Worm (Caenorhabditis elegans): Measurements from ENCODE around the gene metl-18.
"Not testable (repeated sequence)": the region's sequence is repeated elsewhere in the genome, so short reads cannot be mapped to it uniquely, and the experiment has no call there.

Gene metl-18

ce11 chrIII:3429761-3430160 lies 4.2 kb downstream of the metl-18 start:
- TF ChIP-seq rpc-1 (optimal IDR thresholded peaks at IDR 0.05) (no peak), rpc-1 (tag; optimal IDR thresholded peaks at IDR 0.05) (no peak), lir-1 (GFP tag; conservative IDR thresholded peaks at IDR 0.05) (no peak), sea-2 (GFP tag; IDR thresholded peaks at IDR 0.05) (no peak), F57C9.4 (tag; optimal IDR thresholded peaks at IDR 0.05) (no peak), T07F8.4 (tag; optimal IDR thresholded peaks at IDR 0.05) (no peak), nfya-2 (GFP tag; IDR thresholded peaks at IDR 0.05) (no peak), sdz-38 (tag; optimal IDR thresholded peaks at IDR 0.05) (no peak), attf-5 (GFP tag; optimal IDR thresholded peaks at IDR 0.05) (no peak), lin-40 (tag; optimal IDR thresholded peaks at IDR 0.05) (no peak)

ce11 chrIII:3430667-3431066 lies 5.1 kb downstream of the metl-18 start:
- TF ChIP-seq repo-1 (tag; optimal IDR thresholded peaks at IDR 0.05), result no peak
- TF ChIP-seq dpl-1 (GFP tag; optimal IDR thresholded peaks at IDR 0.05), result no peak
- no peak for TF ChIP-seq Y67H2A.10 (GFP tag; conservative IDR thresholded peaks at IDR 0.05)
- no peak for TF ChIP-seq bed-1 (GFP tag; IDR thresholded peaks at IDR 0.05)
- no peak for TF ChIP-seq T07F8.4 (tag; optimal IDR thresholded peaks at IDR 0.05)
- no peak for TF ChIP-seq lin-40 (tag; optimal IDR thresholded peaks at IDR 0.05)
- TF ChIP-seq attf-6 (GFP tag; IDR thresholded peaks at IDR 0.05), result no peak
- no peak for TF ChIP-seq ceh-58 (GFP tag; IDR thresholded peaks at IDR 0.05)
- TF ChIP-seq somi-1 (GFP tag; optimal IDR thresholded peaks at IDR 0.05), result no peak
- no peak for TF ChIP-seq hsf-1 (GFP tag; IDR thresholded peaks at IDR 0.05)
- TF ChIP-seq K11D2.4 (GFP tag; IDR thresholded peaks at IDR 0.05), result no peak

- TF ChIP-seq F52B5.7 (tag; optimal IDR thresholded peaks at IDR 0.05), result no peak
- TF ChIP-seq zim-3 (tag; optimal IDR thresholded peaks at IDR 0.05), result no peak
- no peak for TF ChIP-seq ztf-22 (GFP tag; optimal IDR thresholded peaks at IDR 0.05)
- TF ChIP-seq snpc-1.1 (tag; optimal IDR thresholded peaks at IDR 0.05; ENCODE audit: insufficient read depth), result no peak
- no peak for TF ChIP-seq Y56A3A.18 (GFP tag; IDR thresholded peaks at IDR 0.05)
- TF ChIP-seq atf-7 (tag; optimal IDR thresholded peaks at IDR 0.05), result no peak
- TF ChIP-seq pha-4 (tag; optimal IDR thresholded peaks at IDR 0.05), result no peak
- TF ChIP-seq efl-1 (GFP tag; optimal IDR thresholded peaks at IDR 0.05), result no peak
- no peak for TF ChIP-seq B0261.1 (tag; optimal IDR thresholded peaks at IDR 0.05)
- no peak for TF ChIP-seq fkh-3 (tag; optimal IDR thresholded peaks at IDR 0.05)
- TF ChIP-seq ztf-3 (GFP tag; optimal IDR thresholded peaks at IDR 0.05), result no peak
- no peak for TF ChIP-seq attf-3 (GFP tag; conservative IDR thresholded peaks at IDR 0.05)
- no peak for TF ChIP-seq sea-2 (GFP tag; IDR thresholded peaks at IDR 0.05)
- TF ChIP-seq F39B2.1 (GFP tag; IDR thresholded peaks at IDR 0.05), result no peak
- no peak for TF ChIP-seq nfyb-1 (GFP tag; IDR thresholded peaks at IDR 0.05)
- no peak for TF ChIP-seq ZK185.1 (tag; optimal IDR thresholded peaks at IDR 0.05; ENCODE audit: poor library complexity, severe bottlenecking)
These were observed 5.8 kb downstream of the metl-18 start, which contains the start of gene K01A11.1 for ce11 chrIII:3431385-3431784. K01A11.1 (minus strand) TSS chrIII:3431485.

ce11 chrIII:3433487-3434131 lies 8.1 kb downstream of the metl-18 start:
- TF ChIP-seq egrh-3 (GFP tag; IDR thresholded peaks at IDR 0.05) (peak; percentile 42; the same call in 1 of the 2 replicates), snpc-4 (tag; optimal IDR thresholded peaks at IDR 0.05) (peak in 2 of 4 experiments; percentile 70 to 86), mcd-1 (GFP tag; IDR thresholded peaks at IDR 0.05) (0 out of 2 replicates have a peak, but pooled peaks have one; percentile 10)
- TF ChIP-seq snpc-4 (GFP tag; optimal IDR thresholded peaks at IDR 0.05), result not testable (repeated sequence)
